Worm (Caenorhabditis elegans): Measurements from ENCODE around the gene marc-5.

DNA sequence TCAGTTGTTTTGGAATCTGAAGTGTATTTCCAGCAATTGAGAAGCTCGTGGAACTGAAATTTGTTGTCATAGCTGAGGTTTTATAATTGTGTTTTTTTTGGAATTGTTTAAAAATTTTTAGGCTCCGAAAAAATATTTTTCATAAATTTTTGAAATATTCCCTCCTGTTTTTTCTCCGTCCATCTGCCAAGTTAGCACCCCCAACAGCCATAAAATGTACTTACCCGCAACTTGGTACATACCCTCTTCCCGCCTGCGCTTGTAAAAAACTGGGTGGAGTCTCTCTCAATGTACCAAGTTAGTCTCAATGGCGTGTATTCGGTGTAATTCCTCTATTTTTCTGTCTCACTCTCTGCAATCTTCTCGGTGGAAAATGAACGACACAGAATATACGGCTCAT, 10.5 kb upstream of the marc-5 start, which contains the start of gene Y57A10B.6:
- TF ChIP-seq med-1 (GFP tag; optimal IDR thresholded peaks at IDR 0.05; ENCODE audit: insufficient read depth) = no peak
- no peak for TF ChIP-seq flt-1 (GFP tag; IDR thresholded peaks at IDR 0.05)
- TF ChIP-seq T22C8.4 (GFP tag; IDR thresholded peaks at IDR 0.05) = no peak
- no peak for TF ChIP-seq ref-1 (GFP tag; conservative IDR thresholded peaks at IDR 0.05)
- no peak for TF ChIP-seq tab-1 (GFP tag; IDR thresholded peaks at IDR 0.05)
- TF ChIP-seq cog-1 (tag; optimal IDR thresholded peaks at IDR 0.05) = no peak
- no peak for TF ChIP-seq ztf-29 (GFP tag; IDR thresholded peaks at IDR 0.05)
- no peak for TF ChIP-seq klf-2 (GFP tag; conservative IDR thresholded peaks at IDR 0.05)
- no peak for TF ChIP-seq ztf-23 (GFP tag; IDR thresholded peaks at IDR 0.05)
